Worm (Caenorhabditis elegans) whole organism, L4 larva: ENCODE results near the gene F32D1.3.

ENCODE experiments used
- F37D6.2 ChIP-seq: sonication (generic microtip); optimal IDR thresholded peaks from 2 replicates; lab custom pipeline; 2016; ENCODE audit warnings: mild to moderate bottlenecking, missing genetic modification characterization, missing compliant biosample characterization
- R02D3.7 ChIP-seq: fragments of 150-350 bp; sonication (generic microtip); optimal IDR thresholded peaks from 3 replicates; lab custom pipeline; 2014; ENCODE audit warnings: missing biosample characterization, missing genetic modification characterization
- Y75B8A.6 ChIP-seq: fragments of 200-800 bp; sonication (Bioruptor generic); IDR thresholded peaks from 2 replicates; pipeline ENCODE4 v1.3.6; 2022; ENCODE audit warnings: missing genetic modification reagents, missing genetic modification characterization, missing compliant biosample characterization
- aha-1 ChIP-seq: fragments of 150-350 bp; peaks from one replicate; lab custom pipeline; 2014; ENCODE audit warnings: missing biosample characterization, missing genetic modification characterization
- dve-1 ChIP-seq: sonication (generic microtip); optimal IDR thresholded peaks from 2 replicates; lab custom pipeline; 2017; ENCODE audit warnings: antibody characterized with exemption, mild to moderate bottlenecking, missing genetic modification characterization, missing compliant biosample characterization; ENCODE audit not compliant: insufficient read depth
- lim-7 ChIP-seq: fragments of 200-800 bp; sonication (Bioruptor generic); IDR thresholded peaks from 2 replicates; pipeline ENCODE4 v1.3.6; 2022; ENCODE audit warnings: missing genetic modification characterization, missing compliant biosample characterization
- nhr-28 ChIP-seq: fragments of 150-350 bp; optimal IDR thresholded peaks from 2 replicates; lab custom pipeline; 2014; ENCODE audit warnings: missing biosample characterization, missing genetic modification characterization
- saeg-2 ChIP-seq: fragments of 200-800 bp; sonication (Bioruptor generic); IDR thresholded peaks from 2 replicates; pipeline ENCODE4 v1.3.6; 2022; ENCODE audit warnings: missing genetic modification reagents, missing genetic modification characterization, missing compliant biosample characterization
- spr-3 ChIP-seq: fragments of 200-800 bp; sonication (Bioruptor generic); optimal IDR thresholded peaks from 2 replicates; lab custom pipeline; 2018; ENCODE audit warnings: mild to moderate bottlenecking, missing genetic modification characterization, missing compliant biosample characterization
- unc-39 ChIP-seq: sonication (generic microtip); optimal IDR thresholded peaks from 2 replicates; lab custom pipeline; 2017; ENCODE audit warnings: missing biosample characterization, missing genetic modification characterization
- unc-62 ChIP-seq, 3 experiments: fragments of 150-350 bp in 1 of 3; sonication (generic microtip); optimal IDR thresholded peaks in 2 of 3; peaks in 1 of 3; 1 replicate in 1 of 3; 2 replicates in 2 of 3; lab custom pipeline; 2014 to 2017; ENCODE audit warnings: missing biosample characterization in 3 of 3, missing genetic modification characterization in 3 of 3, missing genetic modification reagents in 3 of 3, missing genotype in 1 of 3
- ztf-7 ChIP-seq: fragments of 150-350 bp; optimal IDR thresholded peaks from 2 replicates; lab custom pipeline; 2014; ENCODE audit warnings: missing biosample characterization, missing genetic modification characterization

The F32D1.3 gene

ce11 chrV:4304240-4304639 lies 57.1 kb downstream of the F32D1.3 start:
- TF ChIP-seq aha-1 (tag; lab: Kevin White, UChicago) (peak; percentile 92), ztf-7 (tag; lab: Kevin White, UChicago) (no peak), unc-39 (tag; lab: Kevin White, UChicago) (no peak)

ce11 chrV:4303793-4304192 lies 57.6 kb downstream of the F32D1.3 start:
- no peak for TF ChIP-seq Y75B8A.6 (GFP tag; lab: Robert Waterston, UW)
- peak; percentile 90 for TF ChIP-seq aha-1 (tag; lab: Kevin White, UChicago)
- 0 out of 2 replicates have a peak, but pooled peaks have one; percentile 43 for TF ChIP-seq lim-7 (GFP tag; lab: Robert Waterston, UW)
- no peak for TF ChIP-seq nhr-28 (tag; lab: Kevin White, UChicago)
- TF ChIP-seq F37D6.2 (tag; lab: Kevin White, UChicago) = no peak
- no peak for TF ChIP-seq spr-3
- TF ChIP-seq R02D3.7 (tag; lab: Kevin White, UChicago) = no peak
- no peak for TF ChIP-seq saeg-2

ce11 chrV:4302842-4303241 lies 58.5 kb downstream of the F32D1.3 start:
- no peak for TF ChIP-seq dve-1 (tag; lab: Kevin White, UChicago)
- peak in 1 of 2 experiments; percentile 97 for TF ChIP-seq unc-62 (GFP tag; optimal IDR thresholded peaks at IDR 0.05 in 1 of 2; lab: Kevin White, UChicago)
- TF ChIP-seq unc-62 (tag; optimal IDR thresholded peaks at IDR 0.05; lab: Kevin White, UChicago) = no peak
- TF ChIP-seq, all 104 proteins: peak for 1
